Worm (Caenorhabditis elegans) whole organism, L4/young adult: ENCODE results near the gene nipi-4.

Experiments used
- W03F9.2 ChIP-seq: fragments of 150-350 bp; optimal IDR thresholded peaks from 2 replicates; lab custom pipeline; 2014; ENCODE audit warnings: missing biosample characterization, missing genetic modification characterization
- him-1 ChIP-seq: sonication (generic microtip); optimal IDR thresholded peaks from 2 replicates; lab custom pipeline; 2016; ENCODE audit warnings: missing genotype, missing genetic modification reagents, missing genetic modification characterization, missing compliant biosample characterization

ce11 chrV:7875456-7875855 lies 4.8 kb upstream of the nipi-4 start, which contains the start of gene F40A3.4:
- no peak for TF ChIP-seq him-1 (tag; lab: Kevin White, UChicago)
- TF ChIP-seq W03F9.2 (tag; lab: Kevin White, UChicago), result no peak
